Fruit fly (Drosophila melanogaster) whole organism, pupa: ENCODE data around the gene feo.

Experiments used
- CG12605 ChIP-seq: fragments of 200-800 bp; sonication (Bioruptor generic); IDR thresholded peaks from 2 replicates; pipeline ENCODE4 v1.3.6; 2022; ENCODE audit warnings: missing biosample characterization, missing genetic modification characterization
- CG13204 ChIP-seq: fragments of 200-800 bp; sonication (Bioruptor generic); optimal IDR thresholded peaks from 2 replicates; lab custom pipeline; 2018; ENCODE audit warnings: missing biosample characterization, mild to moderate bottlenecking, missing genetic modification characterization, moderate library complexity
- CG15710 ChIP-seq: fragments of 200-800 bp; sonication (Bioruptor generic); optimal IDR thresholded peaks from 2 replicates; lab custom pipeline; 2018; ENCODE audit warnings: missing biosample characterization, mild to moderate bottlenecking, missing genetic modification characterization, moderate library complexity
- CG32121 ChIP-seq: fragments of 200-800 bp; sonication (Bioruptor generic); IDR thresholded peaks from 2 replicates; pipeline ENCODE4 v1.3.6; 2022; ENCODE audit warnings: missing biosample characterization, missing genetic modification characterization
- CG34367 ChIP-seq: fragments of 200-800 bp; sonication (Bioruptor generic); optimal IDR thresholded peaks from 2 replicates; lab custom pipeline; 2018; ENCODE audit warnings: missing biosample characterization, mild to moderate bottlenecking, missing genetic modification characterization
- D1 ChIP-seq: fragments of 200-800 bp; sonication (Bioruptor generic); optimal IDR thresholded peaks from 2 replicates; lab custom pipeline; 2018; ENCODE audit warnings: missing biosample characterization, mild to moderate bottlenecking, missing genetic modification characterization, moderate library complexity
- Ets98B ChIP-seq: fragments of 200-800 bp; sonication (Bioruptor generic); IDR thresholded peaks from 2 replicates; pipeline ENCODE4 v1.3.6; 2022; ENCODE audit warnings: missing biosample characterization, missing genetic modification characterization
- Pif1B ChIP-seq: fragments of 200-800 bp; sonication (Bioruptor generic); optimal IDR thresholded peaks from 3 replicates; lab custom pipeline; 2016; ENCODE audit warnings: missing biosample characterization, missing genetic modification characterization
- Snoo ChIP-seq: fragments of 200-800 bp; sonication (Bioruptor generic); optimal IDR thresholded peaks from 3 replicates; lab custom pipeline; 2017; ENCODE audit warnings: missing biosample characterization, mild to moderate bottlenecking, missing genetic modification characterization, inconsistent platforms
- gl ChIP-seq: fragments of 200-800 bp; sonication (Bioruptor generic); optimal IDR thresholded peaks from 2 replicates; lab custom pipeline; 2018; ENCODE audit warnings: missing biosample characterization, mild to moderate bottlenecking, missing genetic modification characterization
- rn ChIP-seq: fragments of 200-800 bp; sonication (Bioruptor generic); IDR thresholded peaks from 2 replicates; pipeline ENCODE4 v1.3.6; 2022; ENCODE audit warnings: missing biosample characterization, missing genetic modification characterization

- TF ChIP-seq D1 (tag; lab: Kevin White, UChicago) = no peak
- TF ChIP-seq CG34367 (tag; lab: Kevin White, UChicago) = no peak
- TF ChIP-seq CG32121 = no peak; the same call in 1 of the 2 replicates
- TF ChIP-seq rn (GFP tag; lab: Robert Waterston, UW) = no peak
- no peak for TF ChIP-seq Pif1B
- no peak for TF ChIP-seq CG12605 (GFP tag; lab: Robert Waterston, UW)
- TF ChIP-seq CG15710 (tag; lab: Kevin White, UChicago) = no peak
- TF ChIP-seq CG13204 (GFP tag; lab: Kevin White, UChicago) = no peak
- no peak for TF ChIP-seq Ets98B
- TF ChIP-seq Snoo (tag; lab: Kevin White, UChicago) = no peak
- TF ChIP-seq gl (tag; lab: Kevin White, UChicago) = no peak
Observed at dm6 chrX:10841717-10842255, 12.9 kb downstream of the feo start, which contains the start of gene CG15209.
